ENCODE assay signal across 1 fruit fly cellular context in the genomic region with DNA sequence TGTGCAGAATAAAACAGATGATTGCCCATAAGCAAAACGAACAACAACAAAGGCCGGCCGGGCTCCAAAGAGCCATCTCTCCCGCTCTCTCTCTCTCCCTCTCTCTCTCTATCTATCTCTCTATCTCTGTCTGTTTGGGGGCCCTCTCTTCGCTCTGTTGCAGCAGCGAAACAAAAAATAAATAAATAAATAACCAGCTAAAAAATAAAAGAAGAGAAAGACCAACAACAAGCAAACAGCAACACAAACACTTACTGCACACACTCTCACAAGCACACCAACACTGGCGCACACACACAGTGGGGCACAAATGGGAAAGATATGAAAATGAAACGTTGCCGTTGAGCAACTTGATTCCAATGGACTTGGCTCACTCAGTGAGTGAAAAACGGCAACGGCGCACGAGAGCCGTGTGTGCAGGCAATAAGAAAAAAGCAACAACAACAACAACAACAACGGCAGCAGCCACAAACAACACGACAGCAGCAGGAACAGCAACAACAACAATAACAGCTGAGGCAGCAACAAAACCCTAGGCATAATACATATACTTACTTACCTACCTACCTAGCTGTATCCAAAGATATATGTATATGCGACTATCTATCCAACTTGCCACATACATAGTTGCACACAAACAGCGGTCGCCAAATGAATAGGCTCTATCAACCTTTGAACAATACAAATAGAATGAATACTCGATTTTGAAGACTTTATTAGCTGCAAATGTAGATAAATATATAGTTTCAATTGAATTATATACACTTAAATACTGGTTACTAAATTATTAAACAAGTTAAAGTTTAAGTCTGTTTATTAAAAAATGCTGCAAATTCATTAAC.
A peak's percentile ranks its signal among the peaks of the same experiment; 100 is the strongest.
TF ChIP-seq lines count a peak whose summit lies in the region.

No protein-coding gene starts in this region.

TF ChIP-seq in whole organism, embryonic, 481 proteins besides CTCF, POLR2A, EP300 and RAD21 (continued from another document and continues in another):
- TF ChIP-seq CG16863 (GFP tag; optimal IDR thresholded peaks at IDR 0.05; lab: Kevin White, UChicago), result peak; percentile 29
- no peak for TF ChIP-seq slbo (GFP tag; IDR thresholded peaks at IDR 0.05; lab: Robert Waterston, UW)
- TF ChIP-seq gro (GFP tag; optimal IDR thresholded peaks at IDR 0.05; lab: Kevin White, UChicago), result no peak
- TF ChIP-seq CG4404 (GFP tag; IDR thresholded peaks at IDR 0.05; lab: Robert Waterston, UW), result no peak
- TF ChIP-seq NfI (GFP tag; optimal IDR thresholded peaks at IDR 0.05; lab: Kevin White, UChicago), result no peak
- TF ChIP-seq CG11456 (GFP tag; IDR thresholded peaks at IDR 0.05; lab: Robert Waterston, UW), result no peak
- TF ChIP-seq CG1602 (GFP tag; optimal IDR thresholded peaks at IDR 0.05; lab: Kevin White, UChicago), result no peak
- no peak for TF ChIP-seq CG1024 (GFP tag; IDR thresholded peaks at IDR 0.05; lab: Robert Waterston, UW)
- TF ChIP-seq CG3407 (GFP tag; optimal IDR thresholded peaks at IDR 0.05; lab: Kevin White, UChicago), result peak; percentile 100
- TF ChIP-seq CG3065 (GFP tag; optimal IDR thresholded peaks at IDR 0.05; lab: Kevin White, UChicago), result no peak
- TF ChIP-seq CG31441 (GFP tag; IDR thresholded peaks at IDR 0.05; lab: Robert Waterston, UW), result no peak
- TF ChIP-seq CG10209 (GFP tag; optimal IDR thresholded peaks at IDR 0.05; lab: Kevin White, UChicago), result peak; percentile 19
- TF ChIP-seq salm (tag; optimal IDR thresholded peaks at IDR 0.05; lab: Kevin White, UChicago), result peak; percentile 37
- TF ChIP-seq CG31224 (GFP tag; IDR thresholded peaks at IDR 0.05; lab: Robert Waterston, UW), result no peak
- peak; percentile 69 for TF ChIP-seq lab (GFP tag; optimal IDR thresholded peaks at IDR 0.05; lab: Kevin White, UChicago)
- no peak for TF ChIP-seq ken (GFP tag; IDR thresholded peaks at IDR 0.05; lab: Robert Waterston, UW)
- TF ChIP-seq usp (GFP tag; optimal IDR thresholded peaks at IDR 0.05; lab: Kevin White, UChicago), result no peak
- TF ChIP-seq kay (GFP tag; optimal IDR thresholded peaks at IDR 0.05; lab: Kevin White, UChicago), result no peak
- no peak for TF ChIP-seq croc (GFP tag; conservative IDR thresholded peaks at IDR 0.05; lab: Robert Waterston, UW)
- no peak for TF ChIP-seq Hmx (GFP tag; optimal IDR thresholded peaks at IDR 0.05; lab: Kevin White, UChicago)
- TF ChIP-seq tin (GFP tag; optimal IDR thresholded peaks at IDR 0.05; lab: Kevin White, UChicago), result no peak
- TF ChIP-seq CG12104 (GFP tag; optimal IDR thresholded peaks at IDR 0.05; lab: Kevin White, UChicago), result no peak
- no peak for TF ChIP-seq CG12155 (GFP tag; optimal IDR thresholded peaks at IDR 0.05; lab: Kevin White, UChicago)
- no peak for TF ChIP-seq CG15073 (GFP tag; optimal IDR thresholded peaks at IDR 0.05; lab: Kevin White, UChicago)
- no peak for TF ChIP-seq da (GFP tag; optimal IDR thresholded peaks at IDR 0.05; lab: Kevin White, UChicago)
- peak in 1 of 2 experiments; percentile 62 for TF ChIP-seq insv (GFP tag; optimal IDR thresholded peaks at IDR 0.05; lab: Kevin White, UChicago)
- no peak for TF ChIP-seq CG3995 (GFP tag; optimal IDR thresholded peaks at IDR 0.05; lab: Kevin White, UChicago)
- no peak for TF ChIP-seq Antp (GFP tag; optimal IDR thresholded peaks at IDR 0.05; lab: Kevin White, UChicago)
- no peak for TF ChIP-seq CG10366 (GFP tag; IDR thresholded peaks at IDR 0.05; lab: Robert Waterston, UW)
- peak; percentile 62 for TF ChIP-seq ci (GFP tag; IDR thresholded peaks at IDR 0.05; lab: Robert Waterston, UW)
- TF ChIP-seq Myb (GFP tag; optimal IDR thresholded peaks at IDR 0.05; lab: Kevin White, UChicago), result no peak
- no peak for TF ChIP-seq Fer2 (tag; optimal IDR thresholded peaks at IDR 0.05; lab: Kevin White, UChicago)
- TF ChIP-seq eyg (GFP tag; optimal IDR thresholded peaks at IDR 0.05; lab: Kevin White, UChicago), result no peak
- TF ChIP-seq Sox102F (GFP tag; optimal IDR thresholded peaks at IDR 0.05; lab: Kevin White, UChicago), result peak; percentile 26
- no peak for TF ChIP-seq toy (GFP tag; IDR thresholded peaks at IDR 0.05; lab: Robert Waterston, UW)
- TF ChIP-seq Max (GFP tag; optimal IDR thresholded peaks at IDR 0.05; lab: Kevin White, UChicago), result no peak
- no peak for TF ChIP-seq CG8944 (GFP tag; optimal IDR thresholded peaks at IDR 0.05; lab: Kevin White, UChicago)
- TF ChIP-seq grau (tag; optimal IDR thresholded peaks at IDR 0.05; lab: Kevin White, UChicago), result peak; percentile 7
- TF ChIP-seq gce (GFP tag; IDR thresholded peaks at IDR 0.05; lab: Robert Waterston, UW), result peak; percentile 42; the same call in 1 of the 3 replicates
- TF ChIP-seq CG12769 (tag; optimal IDR thresholded peaks at IDR 0.05; lab: Kevin White, UChicago), result peak; percentile 4
- no peak for TF ChIP-seq dati (GFP tag; IDR thresholded peaks at IDR 0.05; lab: Robert Waterston, UW)
- TF ChIP-seq ems (GFP tag; optimal IDR thresholded peaks at IDR 0.05; lab: Kevin White, UChicago), result no peak
- TF ChIP-seq Mes4 (GFP tag; optimal IDR thresholded peaks at IDR 0.05; lab: Kevin White, UChicago), result no peak
- TF ChIP-seq Ptx1 (GFP tag; IDR thresholded peaks at IDR 0.05; lab: Robert Waterston, UW), result no peak
- TF ChIP-seq ap (GFP tag; IDR thresholded peaks at IDR 0.05; lab: Robert Waterston, UW), result no peak
- no peak for TF ChIP-seq twi (tag; optimal IDR thresholded peaks at IDR 0.05; lab: Kevin White, UChicago)
- peak; percentile 30 for TF ChIP-seq BtbVII (GFP tag; optimal IDR thresholded peaks at IDR 0.05; lab: Kevin White, UChicago)
- TF ChIP-seq knrl (GFP tag; IDR thresholded peaks at IDR 0.05; lab: Robert Waterston, UW; ENCODE audit: partially characterized antibody), result no peak
- TF ChIP-seq pb (GFP tag; optimal IDR thresholded peaks at IDR 0.05; lab: Kevin White, UChicago), result no peak
- no peak for TF ChIP-seq ase (GFP tag; IDR thresholded peaks at IDR 0.05; lab: Robert Waterston, UW)
- no peak for TF ChIP-seq schlank (tag; optimal IDR thresholded peaks at IDR 0.05; lab: Kevin White, UChicago)
- TF ChIP-seq Sry-β (GFP tag; optimal IDR thresholded peaks at IDR 0.05; lab: Kevin White, UChicago), result no peak
- TF ChIP-seq CG7786 (GFP tag; optimal IDR thresholded peaks at IDR 0.05; lab: Kevin White, UChicago), result no peak
- TF ChIP-seq CG8765 (GFP tag; IDR thresholded peaks at IDR 0.05; lab: Robert Waterston, UW), result no peak
- TF ChIP-seq Asciz (GFP tag; optimal IDR thresholded peaks at IDR 0.05; lab: Kevin White, UChicago), result no peak
- TF ChIP-seq Elba2 (GFP tag; optimal IDR thresholded peaks at IDR 0.05; lab: Kevin White, UChicago), result peak; percentile 94
- peak; percentile 16 for TF ChIP-seq CG12744 (GFP tag; optimal IDR thresholded peaks at IDR 0.05; lab: Kevin White, UChicago)
- TF ChIP-seq Gug (GFP tag; IDR thresholded peaks at IDR 0.05; lab: Robert Waterston, UW), result no peak; the same call in 3 of the 4 replicates
- no peak for TF ChIP-seq ham (GFP tag; IDR thresholded peaks at IDR 0.05; lab: Robert Waterston, UW)
- TF ChIP-seq zen2 (GFP tag; IDR thresholded peaks at IDR 0.05; lab: Robert Waterston, UW; ENCODE audit: partially characterized antibody), result no peak
- no peak for TF ChIP-seq run (tag; optimal IDR thresholded peaks at IDR 0.05; lab: Kevin White, UChicago)
- TF ChIP-seq HmgD (GFP tag; optimal IDR thresholded peaks at IDR 0.05; lab: Kevin White, UChicago), result peak; percentile 45
- TF ChIP-seq Xrp1 (GFP tag; IDR thresholded peaks at IDR 0.05; lab: Robert Waterston, UW), result peak; percentile 51; the same call in 1 of the 2 replicates
- TF ChIP-seq nau (GFP tag; optimal IDR thresholded peaks at IDR 0.05; lab: Kevin White, UChicago), result peak; percentile 68
- peak; percentile 53 for TF ChIP-seq Aef1 (GFP tag; IDR thresholded peaks at IDR 0.05; lab: Robert Waterston, UW)
- TF ChIP-seq Awh (GFP tag; IDR thresholded peaks at IDR 0.05; lab: Robert Waterston, UW), result peak; percentile 24; the same call in 1 of the 2 replicates
- no peak for TF ChIP-seq Lpt (GFP tag; optimal IDR thresholded peaks at IDR 0.05; lab: Kevin White, UChicago)
- no peak for TF ChIP-seq CG10274 (GFP tag; optimal IDR thresholded peaks at IDR 0.05; lab: Kevin White, UChicago)
- no peak for TF ChIP-seq CG32767 (GFP tag; IDR thresholded peaks at IDR 0.05; lab: Robert Waterston, UW)
- no peak for TF ChIP-seq Sox100B (GFP tag; optimal IDR thresholded peaks at IDR 0.05; lab: Kevin White, UChicago)
- no peak for TF ChIP-seq ERR (GFP tag; optimal IDR thresholded peaks at IDR 0.05; lab: Kevin White, UChicago)
- no peak for TF ChIP-seq sim (GFP tag; IDR thresholded peaks at IDR 0.05; lab: Robert Waterston, UW)
- peak; percentile 49 for TF ChIP-seq Ets65A (GFP tag; lab: Kevin White, UChicago)
- peak; percentile 10 for TF ChIP-seq gem (tag; optimal IDR thresholded peaks at IDR 0.05; lab: Kevin White, UChicago)
- TF ChIP-seq Meics (GFP tag; optimal IDR thresholded peaks at IDR 0.05; lab: Kevin White, UChicago), result no peak
- TF ChIP-seq exex (tag; optimal IDR thresholded peaks at IDR 0.05; lab: Kevin White, UChicago), result no peak
- no peak for TF ChIP-seq CG10959 (GFP tag; IDR thresholded peaks at IDR 0.05; lab: Robert Waterston, UW)
- TF ChIP-seq CG32772 (GFP tag; IDR thresholded peaks at IDR 0.05; lab: Robert Waterston, UW), result no peak
- no peak for TF ChIP-seq br (optimal IDR thresholded peaks at IDR 0.05; lab: Kevin White, UChicago)
- TF ChIP-seq kni (GFP tag; optimal IDR thresholded peaks at IDR 0.05; lab: Kevin White, UChicago), result peak; percentile 85
- no peak for TF ChIP-seq gsb-n (tag; optimal IDR thresholded peaks at IDR 0.05; lab: Kevin White, UChicago)
- TF ChIP-seq CG10321 (GFP tag; IDR thresholded peaks at IDR 0.05; lab: Robert Waterston, UW), result no peak
- TF ChIP-seq zf30C (GFP tag; optimal IDR thresholded peaks at IDR 0.05; lab: Kevin White, UChicago), result peak; percentile 32
- TF ChIP-seq dmrt99B (tag; optimal IDR thresholded peaks at IDR 0.05; lab: Kevin White, UChicago), result no peak
- TF ChIP-seq CG7357 (GFP tag; IDR thresholded peaks at IDR 0.05; lab: Robert Waterston, UW), result no peak
- peak; percentile 62 for TF ChIP-seq CG15479 (GFP tag; optimal IDR thresholded peaks at IDR 0.05; lab: Kevin White, UChicago)
- no peak for TF ChIP-seq CG6765 (GFP tag; optimal IDR thresholded peaks at IDR 0.05; lab: Kevin White, UChicago)
- no peak for TF ChIP-seq en (GFP tag; optimal IDR thresholded peaks at IDR 0.05; lab: Kevin White, UChicago)
- peak; percentile 96 for TF ChIP-seq cg (GFP tag; optimal IDR thresholded peaks at IDR 0.05; lab: Kevin White, UChicago)
- peak; percentile 74 for TF ChIP-seq yki (optimal IDR thresholded peaks at IDR 0.05; lab: Kevin White, UChicago)
- no peak for TF ChIP-seq B-H2 (GFP tag; optimal IDR thresholded peaks at IDR 0.05; lab: Kevin White, UChicago)
- TF ChIP-seq Spps (tag; optimal IDR thresholded peaks at IDR 0.05; lab: Kevin White, UChicago), result peak; percentile 9
- TF ChIP-seq kah (GFP tag; optimal IDR thresholded peaks at IDR 0.05; lab: Kevin White, UChicago), result peak; percentile 60
- peak; percentile 69 for TF ChIP-seq pfk (GFP tag; optimal IDR thresholded peaks at IDR 0.05; lab: Kevin White, UChicago)
- no peak for TF ChIP-seq CG4730 (GFP tag; IDR thresholded peaks at IDR 0.05; lab: Robert Waterston, UW)
- TF ChIP-seq CG7987 (GFP tag; optimal IDR thresholded peaks at IDR 0.05; lab: Kevin White, UChicago), result no peak
- no peak for TF ChIP-seq hkb (optimal IDR thresholded peaks at IDR 0.05; lab: Kevin White, UChicago)
- peak; percentile 28; the same call in 1 of the 2 replicates for TF ChIP-seq hkb (GFP tag; IDR thresholded peaks at IDR 0.05; lab: Robert Waterston, UW)
- TF ChIP-seq CG13123 (GFP tag; optimal IDR thresholded peaks at IDR 0.05; lab: Kevin White, UChicago), result no peak
- TF ChIP-seq Dip2 (GFP tag; IDR thresholded peaks at IDR 0.05; lab: Robert Waterston, UW), result no peak
- no peak for TF ChIP-seq CG3281 (GFP tag; optimal IDR thresholded peaks at IDR 0.05; lab: Kevin White, UChicago)
- TF ChIP-seq Nf-YA (GFP tag; IDR thresholded peaks at IDR 0.05; lab: Robert Waterston, UW), result no peak
- TF ChIP-seq CG18619 (GFP tag; optimal IDR thresholded peaks at IDR 0.05; lab: Kevin White, UChicago), result no peak
- no peak for TF ChIP-seq Mad (GFP tag; optimal IDR thresholded peaks at IDR 0.05; lab: Kevin White, UChicago)
- TF ChIP-seq D (optimal IDR thresholded peaks at IDR 0.05; lab: Kevin White, UChicago), result no peak
- no peak for TF ChIP-seq D (GFP tag; optimal IDR thresholded peaks at IDR 0.05; lab: Kevin White, UChicago)
- no peak for TF ChIP-seq HHEX (GFP tag; optimal IDR thresholded peaks at IDR 0.05; lab: Kevin White, UChicago)
- no peak for TF ChIP-seq Dref (GFP tag; IDR thresholded peaks at IDR 0.05; lab: Robert Waterston, UW)
- TF ChIP-seq CG33557 (GFP tag; optimal IDR thresholded peaks at IDR 0.05; lab: Kevin White, UChicago), result peak; percentile 43
- peak; percentile 33 for TF ChIP-seq psq (GFP tag; optimal IDR thresholded peaks at IDR 0.05; lab: Kevin White, UChicago)
- no peak for TF ChIP-seq CG18764 (GFP tag; optimal IDR thresholded peaks at IDR 0.05; lab: Kevin White, UChicago)
- no peak for TF ChIP-seq unc-4 (GFP tag; IDR thresholded peaks at IDR 0.05; lab: Robert Waterston, UW; ENCODE audit: partially characterized antibody)
- peak; percentile 3 for TF ChIP-seq trem (tag; optimal IDR thresholded peaks at IDR 0.05; lab: Kevin White, UChicago)
- no peak for TF ChIP-seq CG14965 (GFP tag; optimal IDR thresholded peaks at IDR 0.05; lab: Kevin White, UChicago; ENCODE audit: borderline replicate concordance)
- TF ChIP-seq grn (GFP tag; optimal IDR thresholded peaks at IDR 0.05; lab: Kevin White, UChicago), result peak; percentile 49
- TF ChIP-seq CG15269 (tag; optimal IDR thresholded peaks at IDR 0.05; lab: Kevin White, UChicago), result no peak
- peak; percentile 15; the same call in 1 of the 3 replicates for TF ChIP-seq CG34422 (GFP tag; IDR thresholded peaks at IDR 0.05; lab: Robert Waterston, UW)
- TF ChIP-seq ara (GFP tag; IDR thresholded peaks at IDR 0.05; lab: Robert Waterston, UW), result 0 out of 2 replicates have a peak, but pooled peaks have one; percentile 29
- TF ChIP-seq CG12942 (GFP tag; optimal IDR thresholded peaks at IDR 0.05; lab: Kevin White, UChicago), result no peak
- peak; percentile 54 for TF ChIP-seq odd (GFP tag; optimal IDR thresholded peaks at IDR 0.05; lab: Kevin White, UChicago)
- TF ChIP-seq Lhr (GFP tag; optimal IDR thresholded peaks at IDR 0.05; lab: Kevin White, UChicago), result no peak
- TF ChIP-seq chinmo (GFP tag; IDR thresholded peaks at IDR 0.05; lab: Robert Waterston, UW; ENCODE audit: partially characterized antibody), result peak; percentile 96
- TF ChIP-seq dm (GFP tag; optimal IDR thresholded peaks at IDR 0.05; lab: Kevin White, UChicago), result peak; percentile 19
- no peak for TF ChIP-seq bowl (GFP tag; IDR thresholded peaks at IDR 0.05; lab: Robert Waterston, UW)
- TF ChIP-seq Doc2 (GFP tag; IDR thresholded peaks at IDR 0.05; lab: Robert Waterston, UW), result no peak
- TF ChIP-seq tio (GFP tag; optimal IDR thresholded peaks at IDR 0.05; lab: Kevin White, UChicago), result no peak
- no peak for TF ChIP-seq fd64A (GFP tag; optimal IDR thresholded peaks at IDR 0.05; lab: Kevin White, UChicago)
